Worm (Caenorhabditis elegans) whole organism, mixed stage, embryonic: Measurements from ENCODE around the gene F54F11.1.

Source experiments
- blmp-1 ChIP-seq: fragments of 150-350 bp; optimal IDR thresholded peaks from 2 replicates; lab custom pipeline; 2014; ENCODE audit warnings: missing biosample characterization, missing genetic modification characterization
- ceh-83 ChIP-seq: fragments of 200-800 bp; sonication (Bioruptor generic); optimal IDR thresholded peaks from 2 replicates; lab custom pipeline; 2018; ENCODE audit warnings: mild to moderate bottlenecking, missing genetic modification characterization, missing compliant biosample characterization
- mab-5 ChIP-seq: fragments of 150-350 bp; optimal IDR thresholded peaks from 2 replicates; lab custom pipeline; 2014; ENCODE audit warnings: missing biosample characterization, missing genetic modification characterization
- nhr-28 ChIP-seq: fragments of 150-350 bp; optimal IDR thresholded peaks from 2 replicates; lab custom pipeline; 2014; ENCODE audit warnings: missing biosample characterization, missing genetic modification characterization
- pha-4 ChIP-seq: fragments of 150-350 bp; optimal IDR thresholded peaks from 2 replicates; lab custom pipeline; 2018; ENCODE audit warnings: missing biosample characterization, missing genetic modification reagents, missing genetic modification characterization
- tbx-8 ChIP-seq: fragments of 200-800 bp; sonication (Bioruptor generic); optimal IDR thresholded peaks from 2 replicates; lab custom pipeline; 2018; ENCODE audit warnings: mild to moderate bottlenecking, missing genetic modification characterization, moderate library complexity, missing compliant biosample characterization

- no peak for TF ChIP-seq nhr-28
- no peak for TF ChIP-seq pha-4
- TF ChIP-seq mab-5 = no peak
- no peak for TF ChIP-seq ceh-83 (GFP tag; lab: Kevin White, UChicago)
- TF ChIP-seq blmp-1 (tag; lab: Kevin White, UChicago) = no peak
- no peak for TF ChIP-seq tbx-8
These were observed 12.4 kb upstream of the F54F11.1 start, which contains the start of gene alh-7 for ce11 chrII:13491254-13491889.
